Worm (Caenorhabditis elegans): ENCODE measurements around the gene Y2H9A.4.
A peak's percentile ranks its signal among the peaks of the same experiment; 100 is the strongest.

Y2H9A.4 gene

DNA sequence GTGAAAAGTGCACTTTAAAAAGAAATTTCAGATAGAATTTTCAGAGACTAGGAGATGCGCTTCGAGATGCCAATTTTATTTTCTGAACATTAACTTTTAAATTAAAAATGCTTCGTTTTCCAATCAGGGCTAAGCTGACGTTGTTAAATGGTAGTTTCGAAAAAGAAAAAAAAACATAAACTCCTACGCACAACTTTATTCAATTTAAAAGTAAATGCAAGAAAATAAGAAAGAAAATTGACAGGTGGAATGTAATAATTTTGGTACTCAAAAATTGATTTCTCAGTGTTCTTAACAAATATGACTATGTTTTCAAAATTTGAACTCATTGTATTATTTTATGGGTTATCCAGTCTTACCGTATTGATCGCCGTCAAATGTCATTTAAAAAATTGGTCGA, 7.6 kb downstream of the Y2H9A.4 start, which contains the start of gene lurp-2:
lurp-2 (plus strand) TSS at position 301 of the 400 bp plus-strand sequence.
- TF ChIP-seq dao-5 (tag; optimal IDR thresholded peaks at IDR 0.05) (no peak), W03F9.2 (tag; optimal IDR thresholded peaks at IDR 0.05) (no peak), him-1 (tag; optimal IDR thresholded peaks at IDR 0.05) (no peak)

DNA sequence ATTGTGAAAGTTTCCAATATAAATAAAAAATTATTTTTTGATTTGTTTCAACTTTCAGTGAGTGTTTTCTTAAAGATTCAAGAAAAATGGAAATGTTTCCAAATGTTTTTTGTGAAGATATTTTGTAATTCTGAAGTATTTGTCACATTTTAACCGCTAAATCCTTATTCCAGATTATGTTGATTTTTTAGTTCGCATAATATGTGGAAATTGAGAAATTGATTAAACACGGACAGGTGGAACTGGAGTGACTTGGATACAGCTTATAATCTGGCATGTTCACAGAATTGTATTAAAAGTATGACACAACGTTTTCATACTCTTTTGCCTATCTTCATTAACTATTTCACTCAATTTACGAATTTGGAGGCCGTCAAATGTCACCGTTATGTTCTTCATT, 9.7 kb downstream of the Y2H9A.4 start, which contains the start of gene lurp-3:
lurp-3 (plus strand) TSS at position 301 of the 400 bp plus-strand sequence.
- no peak for TF ChIP-seq dao-5 (tag; optimal IDR thresholded peaks at IDR 0.05)

DNA sequence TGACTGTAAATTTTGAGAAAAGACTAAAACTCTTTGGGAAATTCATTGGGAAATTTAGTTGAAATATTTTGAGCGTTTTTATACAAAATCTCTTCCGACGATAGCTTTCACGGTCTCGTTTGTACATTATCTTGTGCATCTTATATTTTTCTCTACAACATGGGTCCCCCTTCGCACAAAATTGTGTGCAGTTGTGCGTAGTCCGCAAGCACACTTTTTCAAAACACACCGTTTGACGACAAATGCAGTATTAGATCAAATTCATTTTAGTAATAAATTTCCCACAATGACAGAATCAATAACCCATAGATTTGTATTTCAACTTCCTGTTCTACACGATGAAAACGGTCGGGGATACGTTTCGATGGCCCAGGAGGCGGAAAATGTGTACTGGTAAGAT, 12.2 kb downstream of the Y2H9A.4 start, which contains the start of gene F25H9.2:
F25H9.2 (plus strand) TSS at position 226 of the 400 bp plus-strand sequence.
- TF ChIP-seq W03F9.2 (tag; optimal IDR thresholded peaks at IDR 0.05) (no peak), dao-5 (tag; optimal IDR thresholded peaks at IDR 0.05) (no peak), him-1 (tag; optimal IDR thresholded peaks at IDR 0.05) (no peak)

DNA sequence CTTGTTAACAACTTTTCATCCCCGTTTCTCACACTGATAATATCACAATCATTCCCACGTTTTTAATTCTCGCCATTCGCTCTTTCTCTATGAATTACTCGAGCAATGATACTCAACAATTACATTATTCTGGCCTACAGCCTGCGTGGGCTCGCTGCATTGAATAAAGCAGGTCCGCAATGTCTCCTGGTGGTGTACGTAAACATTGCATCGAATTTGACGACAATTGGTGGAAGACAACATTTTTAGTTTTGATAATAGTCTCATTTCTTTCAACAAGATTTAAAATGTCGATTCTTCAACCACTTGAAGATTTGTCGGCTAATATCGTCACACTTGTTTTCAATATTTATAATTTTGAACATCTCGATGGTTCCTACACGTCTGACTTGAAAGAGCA, 13.6 kb downstream of the Y2H9A.4 start, which contains the start of gene bath-39:
bath-39 (plus strand) TSS at position 137 of the 400 bp plus-strand sequence.
- TF ChIP-seq him-1 (tag; optimal IDR thresholded peaks at IDR 0.05) (no peak), dao-5 (tag; optimal IDR thresholded peaks at IDR 0.05) (no peak), W03F9.2 (tag; optimal IDR thresholded peaks at IDR 0.05) (no peak)

DNA sequence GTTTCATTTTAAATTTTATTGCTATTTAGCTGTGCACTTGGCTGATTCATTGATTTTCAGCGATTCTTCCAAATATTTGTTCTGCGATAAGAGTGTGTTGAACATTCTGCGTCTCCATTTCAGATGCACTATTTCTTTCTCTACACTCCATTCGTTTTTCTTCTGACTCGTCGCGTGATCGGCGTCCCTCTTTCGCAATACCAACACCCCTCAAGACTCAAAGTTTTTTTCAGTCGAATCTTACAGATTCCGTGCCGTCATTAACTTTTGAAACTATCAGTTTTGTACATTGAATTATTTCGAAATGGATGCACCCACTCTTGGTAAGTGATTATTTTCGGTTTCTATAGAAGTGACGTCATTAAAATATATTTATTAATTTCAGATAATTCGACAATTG, 17.3 kb downstream of the Y2H9A.4 start, which contains the start of gene frm-10:
frm-10 (plus strand) TSS at position 234 of the 400 bp plus-strand sequence.
- TF ChIP-seq W03F9.2 (tag; optimal IDR thresholded peaks at IDR 0.05), result peak; percentile 55
- no peak for TF ChIP-seq him-1 (tag; optimal IDR thresholded peaks at IDR 0.05)

DNA sequence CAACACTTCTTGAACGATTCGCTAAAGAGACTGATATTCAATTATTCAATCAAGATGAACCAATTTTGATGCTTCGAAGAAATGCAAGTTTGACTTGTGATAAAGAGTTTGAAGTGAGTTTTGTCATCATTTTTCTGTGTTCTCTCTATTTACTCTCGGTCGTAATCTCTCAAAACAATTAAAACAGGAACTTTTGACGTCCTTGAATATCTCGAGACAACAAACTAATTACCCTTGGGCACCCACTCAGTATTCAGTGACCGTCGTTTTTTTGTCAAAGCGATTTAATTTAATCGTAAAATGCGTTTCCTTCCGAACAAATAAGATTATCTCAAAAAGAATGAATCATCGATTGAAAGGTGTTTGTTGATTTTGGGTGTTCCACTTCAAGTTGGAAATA, 18.4 kb downstream of the Y2H9A.4 start:
- no peak for TF ChIP-seq him-1 (tag; optimal IDR thresholded peaks at IDR 0.05)
- no peak for TF ChIP-seq W03F9.2 (tag; optimal IDR thresholded peaks at IDR 0.05)
- TF ChIP-seq dao-5 (tag; optimal IDR thresholded peaks at IDR 0.05), result no peak

DNA sequence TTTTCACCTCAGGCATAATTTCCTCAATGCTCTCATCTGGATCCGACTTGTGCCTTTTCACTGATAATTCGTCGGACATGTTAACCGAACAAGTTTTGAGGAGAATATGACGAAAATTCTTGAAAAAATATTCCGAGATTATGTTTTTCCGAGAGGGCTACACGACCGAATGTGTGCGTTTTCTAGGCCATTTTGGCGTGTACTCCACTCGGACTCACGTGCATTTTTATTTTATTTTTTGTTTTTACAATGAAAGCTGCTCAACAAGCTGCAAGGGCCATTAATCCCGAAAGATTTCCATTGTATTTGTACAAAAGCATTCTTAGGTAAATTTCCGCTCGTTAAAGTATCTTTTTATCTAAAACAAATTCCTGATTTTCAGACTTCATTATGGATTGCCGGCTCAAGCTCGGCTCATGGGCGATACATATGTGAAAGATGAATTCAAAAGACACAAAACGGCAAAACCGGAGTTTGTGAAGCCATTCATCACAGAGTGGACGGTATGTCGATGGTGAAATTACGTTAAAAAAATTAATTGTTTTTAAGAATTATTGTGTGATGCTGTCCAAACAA, 22.6 kb downstream of the Y2H9A.4 start, which contains the start of the genes F25H9.6 and F25H9.7:
F25H9.6 (minus strand) TSS at position 172 of the 576 bp plus-strand sequence.
F25H9.7 (plus strand) TSS at position 187 of the 576 bp plus-strand sequence.
- peak; percentile 80 for TF ChIP-seq him-1 (tag; optimal IDR thresholded peaks at IDR 0.05)
- TF ChIP-seq W03F9.2 (tag; optimal IDR thresholded peaks at IDR 0.05), result peak; percentile 73
- TF ChIP-seq dao-5 (tag; optimal IDR thresholded peaks at IDR 0.05), result no peak

DNA sequence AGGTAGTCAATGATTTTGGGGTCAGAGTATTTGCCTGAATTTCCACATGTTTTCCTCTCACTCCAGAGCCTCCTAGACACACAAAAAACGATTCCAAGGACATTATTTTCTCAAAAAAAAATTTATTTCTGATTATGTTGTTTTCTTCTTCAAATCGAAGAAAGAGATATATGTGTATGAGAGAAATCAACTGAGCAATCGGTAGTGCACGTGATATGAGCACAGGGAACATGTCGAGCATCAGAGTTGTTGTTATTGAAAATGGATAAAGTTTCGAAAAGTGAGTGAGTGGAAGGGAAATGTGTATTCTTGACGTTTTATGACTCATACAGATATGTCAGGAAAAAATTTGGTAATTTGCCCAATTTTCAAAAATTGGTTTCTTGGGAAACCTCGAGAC, 26.4 kb downstream of the Y2H9A.4 start:
- TF ChIP-seq dao-5 (tag; optimal IDR thresholded peaks at IDR 0.05) (no peak), him-1 (tag; optimal IDR thresholded peaks at IDR 0.05) (no peak), W03F9.2 (tag; optimal IDR thresholded peaks at IDR 0.05) (no peak)

DNA sequence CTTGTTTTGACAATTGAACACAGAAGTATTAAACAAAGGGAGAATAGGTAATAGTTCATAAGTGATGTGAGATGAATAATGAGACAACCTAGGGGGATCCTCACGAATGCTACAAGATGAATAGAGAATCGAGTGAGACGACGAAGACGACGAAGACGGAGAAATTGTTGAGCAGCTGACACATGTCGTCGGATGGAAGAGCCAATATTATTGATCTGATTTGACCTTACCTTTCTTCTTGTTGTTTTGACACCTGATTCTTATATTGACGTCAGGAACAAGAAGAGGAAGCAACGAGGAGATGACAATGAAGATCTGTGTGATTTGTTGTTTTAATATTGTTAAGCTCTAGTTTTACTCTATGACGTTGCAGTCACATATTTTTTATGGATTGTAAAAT, 27.8 kb downstream of the Y2H9A.4 start, which contains the start of gene T10G3.1:
T10G3.1 (minus strand) TSS at position 213 of the 400 bp plus-strand sequence.
- TF ChIP-seq him-1 (tag; optimal IDR thresholded peaks at IDR 0.05) (no peak), W03F9.2 (tag; optimal IDR thresholded peaks at IDR 0.05) (no peak), dao-5 (tag; optimal IDR thresholded peaks at IDR 0.05) (no peak)

DNA sequence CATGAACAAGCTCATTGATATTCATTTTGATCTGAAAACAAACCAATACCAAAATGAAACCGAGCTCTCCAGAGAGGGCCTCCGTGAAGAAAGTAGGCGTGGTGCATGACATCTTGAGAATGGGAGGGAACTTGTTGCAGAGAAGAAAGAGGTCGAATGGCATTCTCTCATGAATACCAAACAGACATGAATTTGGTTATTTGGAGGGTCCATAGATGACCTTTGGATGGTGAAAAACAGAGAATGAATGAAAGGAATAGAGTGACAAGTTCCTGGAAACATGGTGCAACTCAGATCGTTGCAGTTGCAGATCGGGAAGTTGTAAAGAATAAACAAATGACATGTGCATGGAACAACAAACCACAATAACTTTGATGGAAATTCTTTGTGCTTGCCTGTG, 30.7 kb downstream of the Y2H9A.4 start, which contains the start of gene T10G3.8:
T10G3.8 (minus strand) TSS at position 101 of the 400 bp plus-strand sequence.
- no peak for TF ChIP-seq him-1 (tag; optimal IDR thresholded peaks at IDR 0.05)
- TF ChIP-seq dao-5 (tag; optimal IDR thresholded peaks at IDR 0.05), result no peak
- no peak for TF ChIP-seq W03F9.2 (tag; optimal IDR thresholded peaks at IDR 0.05)

DNA sequence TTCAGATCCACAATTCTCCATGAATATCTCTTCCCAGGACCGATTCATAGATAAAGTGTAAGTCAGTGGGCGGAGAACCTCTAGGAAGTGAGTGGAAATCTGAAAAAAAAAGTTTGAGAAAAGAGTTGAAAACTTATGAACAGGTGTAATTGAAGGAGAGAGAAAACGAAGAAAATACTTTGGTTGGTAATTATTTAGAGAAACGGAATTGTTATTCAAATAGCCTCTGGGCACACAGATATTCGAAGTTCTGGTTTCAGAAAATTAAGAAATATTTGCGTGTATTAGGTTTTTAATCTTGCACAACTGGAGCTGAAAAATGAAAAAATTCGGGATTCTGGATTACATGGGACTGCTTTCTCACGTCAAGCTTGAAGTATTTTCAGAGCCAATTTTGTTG, 34.1 kb downstream of the Y2H9A.4 start, which contains the start of gene T10G3.2:
T10G3.2 (minus strand) TSS at position 101 of the 400 bp plus-strand sequence.
- TF ChIP-seq dao-5 (tag; optimal IDR thresholded peaks at IDR 0.05) (no peak), W03F9.2 (tag; optimal IDR thresholded peaks at IDR 0.05) (no peak), him-1 (tag; optimal IDR thresholded peaks at IDR 0.05) (no peak)

DNA sequence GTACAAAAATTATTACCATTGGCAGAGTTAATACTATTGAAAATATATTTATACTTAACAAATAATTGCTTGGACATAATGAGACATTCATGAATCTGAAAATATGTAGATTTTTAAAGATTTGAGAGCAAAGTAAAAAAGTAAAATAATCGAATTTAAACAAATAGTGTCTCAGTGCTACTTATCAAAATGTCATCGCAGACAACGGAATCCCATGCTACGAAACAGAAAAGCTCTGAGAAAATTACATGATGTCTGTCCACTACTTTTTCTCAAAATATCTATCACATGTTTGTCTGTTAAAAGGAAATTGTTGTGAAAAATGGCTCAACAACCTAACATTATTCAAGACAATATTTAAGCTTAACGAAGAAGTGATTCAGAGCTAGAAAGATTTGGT, 38.6 kb downstream of the Y2H9A.4 start, which contains the start of gene T10G3.4:
T10G3.4 (minus strand) TSS at position 101 of the 400 bp plus-strand sequence.
- TF ChIP-seq him-1 (tag; optimal IDR thresholded peaks at IDR 0.05) (no peak), W03F9.2 (tag; optimal IDR thresholded peaks at IDR 0.05) (no peak), dao-5 (tag; optimal IDR thresholded peaks at IDR 0.05) (no peak)

DNA sequence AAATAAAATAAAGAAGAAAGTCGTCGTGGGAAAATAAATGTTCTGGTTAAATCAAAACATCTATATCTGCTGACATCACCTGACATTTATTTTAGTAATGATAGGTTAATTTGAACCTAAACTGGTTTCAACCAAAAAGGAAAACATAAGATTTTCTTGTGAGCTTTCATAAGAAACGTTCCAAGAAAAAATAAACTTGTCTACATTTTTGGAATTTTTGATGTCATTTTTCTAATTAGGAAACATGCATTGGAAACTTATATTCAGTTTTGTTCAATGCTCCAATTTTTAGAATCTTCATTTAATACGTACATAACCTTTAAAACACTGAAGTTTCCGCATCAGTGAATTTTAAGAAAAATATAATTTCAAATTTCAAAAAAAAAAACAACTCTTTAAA, 40.0 kb downstream of the Y2H9A.4 start:
- no peak for TF ChIP-seq dao-5 (tag; optimal IDR thresholded peaks at IDR 0.05)
- no peak for TF ChIP-seq him-1 (tag; optimal IDR thresholded peaks at IDR 0.05)
- TF ChIP-seq W03F9.2 (tag; optimal IDR thresholded peaks at IDR 0.05), result no peak

DNA sequence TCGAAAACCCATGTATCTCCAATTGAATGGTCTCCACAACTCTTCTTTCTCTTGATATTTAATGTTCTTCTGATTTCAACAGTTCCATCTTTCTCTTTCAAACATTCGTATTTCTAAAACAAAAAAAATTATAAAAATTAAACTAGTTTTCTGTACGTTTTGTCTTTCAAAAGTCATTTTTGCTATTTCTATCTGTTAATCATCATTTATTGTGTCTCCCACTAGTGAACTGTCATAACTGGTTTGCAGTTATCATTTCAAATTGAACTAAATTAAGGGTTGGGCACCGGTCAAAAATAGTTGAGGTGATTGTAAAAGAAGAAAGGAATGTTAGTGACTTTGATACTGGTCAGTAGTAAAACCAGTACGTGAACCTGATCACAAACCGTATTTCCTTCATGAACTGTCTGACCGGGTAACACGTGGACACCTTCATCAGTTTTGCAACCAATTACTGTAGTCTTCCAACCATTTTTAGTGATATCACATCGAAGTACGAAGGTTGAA, 42.7 kb downstream of the Y2H9A.4 start:
- TF ChIP-seq him-1 (tag; optimal IDR thresholded peaks at IDR 0.05) (no peak), dao-5 (tag; optimal IDR thresholded peaks at IDR 0.05) (no peak), W03F9.2 (tag; optimal IDR thresholded peaks at IDR 0.05) (no peak)
